Worm (Caenorhabditis elegans) whole organism, L4 larva: Measurements from ENCODE around the gene Y40B10A.9.

ENCODE experiments used
- D1046.2 ChIP-seq: fragments of 200-800 bp; sonication (Bioruptor generic); IDR thresholded peaks from 2 replicates; pipeline ENCODE4 v1.3.6; 2022; ENCODE audit warnings: missing genetic modification characterization, missing compliant biosample characterization
- F44E2.7 ChIP-seq: fragments of 200-800 bp; sonication (Bioruptor generic); IDR thresholded peaks from 2 replicates; pipeline ENCODE4 v2.1.2; 2022; ENCODE audit warnings: missing genetic modification characterization, missing compliant biosample characterization
- R02D3.7 ChIP-seq: fragments of 150-350 bp; sonication (generic microtip); optimal IDR thresholded peaks from 3 replicates; lab custom pipeline; 2014; ENCODE audit warnings: missing biosample characterization, missing genetic modification characterization
- Y105C5A.15 ChIP-seq: fragments of 200-800 bp; sonication (Bioruptor generic); IDR thresholded peaks from 2 replicates; pipeline ENCODE4 v1.3.6; 2022; ENCODE audit warnings: missing genetic modification characterization, missing compliant biosample characterization
- Y48G9A.11 ChIP-seq: fragments of 200-800 bp; sonication (Bioruptor generic); IDR thresholded peaks from 2 replicates; pipeline ENCODE4 v1.3.6; 2022; ENCODE audit warnings: missing genetic modification reagents, missing genetic modification characterization, missing compliant biosample characterization
- Y5F2A.4 ChIP-seq: fragments of 200-800 bp; sonication (Bioruptor generic); optimal IDR thresholded peaks from 2 replicates; lab custom pipeline; 2018; ENCODE audit warnings: mild to moderate bottlenecking, missing genetic modification characterization, missing compliant biosample characterization
- ama-1 ChIP-seq: fragments of 150-350 bp; optimal IDR thresholded peaks from 2 replicates; lab custom pipeline; 2014; ENCODE audit warnings: inconsistent platforms, mixed read lengths
- ceh-32 ChIP-seq: sonication (generic microtip); optimal IDR thresholded peaks from 2 replicates; lab custom pipeline; 2016; ENCODE audit warnings: mild to moderate bottlenecking, missing genetic modification characterization, missing compliant biosample characterization; ENCODE audit not compliant: poor library complexity
- ceh-62 ChIP-seq: sonication (generic microtip); optimal IDR thresholded peaks from 2 replicates; lab custom pipeline; 2017; ENCODE audit warnings: missing biosample characterization, missing genetic modification characterization
- cey-2 ChIP-seq: sonication (generic microtip); optimal IDR thresholded peaks from 3 replicates; lab custom pipeline; 2017; ENCODE audit warnings: missing genetic modification characterization, mild to moderate bottlenecking, missing compliant biosample characterization, antibody characterized with exemption, borderline replicate concordance; ENCODE audit not compliant: insufficient read depth
- daf-8 ChIP-seq: fragments of 200-800 bp; sonication (Bioruptor generic); IDR thresholded peaks from 2 replicates; pipeline ENCODE4 v1.3.6; 2022; ENCODE audit warnings: missing genetic modification characterization, missing compliant biosample characterization
- dmd-8 ChIP-seq: fragments of 200-800 bp; sonication (Bioruptor generic); IDR thresholded peaks from 2 replicates; pipeline ENCODE4 v1.3.6; 2022; ENCODE audit warnings: missing genetic modification characterization, missing compliant biosample characterization
- dve-1 ChIP-seq: sonication (generic microtip); optimal IDR thresholded peaks from 2 replicates; lab custom pipeline; 2017; ENCODE audit warnings: antibody characterized with exemption, mild to moderate bottlenecking, missing genetic modification characterization, missing compliant biosample characterization; ENCODE audit not compliant: insufficient read depth
- egl-27 ChIP-seq: sonication (generic microtip); optimal IDR thresholded peaks from 3 replicates; lab custom pipeline; 2017; ENCODE audit warnings: missing biosample characterization, missing genetic modification reagents, missing genetic modification characterization
- fos-1 ChIP-seq: fragments of 150-350 bp; optimal IDR thresholded peaks from 2 replicates; lab custom pipeline; 2014; ENCODE audit warnings: missing biosample characterization, missing genetic modification characterization
- hif-1 ChIP-seq, 2 experiments: sonication (generic microtip); optimal IDR thresholded peaks; 2 replicates each; lab custom pipeline; 2016 to 2017; ENCODE audit warnings: missing compliant biosample characterization in 2 of 2, missing genetic modification characterization in 2 of 2, missing genetic modification reagents in 2 of 2, missing genotype in 2 of 2, mild to moderate bottlenecking in 1 of 2
- lin-39 ChIP-seq: fragments of 150-350 bp; optimal IDR thresholded peaks from 2 replicates; lab custom pipeline; 2014; ENCODE audit warnings: missing biosample characterization, missing genetic modification reagents, missing genetic modification characterization
- madf-9 ChIP-seq: fragments of 200-800 bp; sonication (Bioruptor generic); conservative IDR thresholded peaks from 2 replicates; pipeline ENCODE4 v1.3.6; 2022; ENCODE audit warnings: missing genetic modification reagents, missing genetic modification characterization, missing compliant biosample characterization
- mdt-29 ChIP-seq: fragments of 200-800 bp; sonication (Bioruptor generic); IDR thresholded peaks from 2 replicates; pipeline ENCODE4 v1.3.6; 2022; ENCODE audit warnings: missing genetic modification reagents, missing genetic modification characterization, missing compliant biosample characterization
- mes-2 ChIP-seq: sonication (generic microtip); optimal IDR thresholded peaks from 2 replicates; lab custom pipeline; 2016; ENCODE audit warnings: missing genotype, mild to moderate bottlenecking, missing genetic modification characterization, missing compliant biosample characterization; ENCODE audit not compliant: poor library complexity, severe bottlenecking
- nhr-11 ChIP-seq: fragments of 150-350 bp; optimal IDR thresholded peaks from 2 replicates; lab custom pipeline; 2014; ENCODE audit warnings: missing biosample characterization, missing genetic modification characterization
- nhr-25 ChIP-seq: sonication (generic microtip); optimal IDR thresholded peaks from 2 replicates; lab custom pipeline; 2017; ENCODE audit warnings: missing genetic modification characterization, mild to moderate bottlenecking, missing compliant biosample characterization, antibody characterized with exemption, moderate library complexity, borderline replicate concordance; ENCODE audit not compliant: insufficient read depth
- nhr-48 ChIP-seq: sonication (generic microtip); optimal IDR thresholded peaks from 2 replicates; lab custom pipeline; 2016; ENCODE audit warnings: mild to moderate bottlenecking, missing genetic modification characterization, missing compliant biosample characterization
- php-3 ChIP-seq: fragments of 200-800 bp; sonication (Bioruptor generic); IDR thresholded peaks from 2 replicates; pipeline ENCODE4 v1.3.6; 2022; ENCODE audit warnings: missing genetic modification reagents, missing genetic modification characterization, missing compliant biosample characterization
- set-16 ChIP-seq: fragments of 200-800 bp; sonication (Bioruptor generic); IDR thresholded peaks from 2 replicates; pipeline ENCODE4 v1.3.6; 2022; ENCODE audit warnings: missing genetic modification reagents, missing genetic modification characterization, missing compliant biosample characterization
- skn-1 ChIP-seq: fragments of 150-350 bp; optimal IDR thresholded peaks from 2 replicates; lab custom pipeline; 2014; ENCODE audit warnings: missing biosample characterization, missing genetic modification characterization
- unc-130 ChIP-seq: sonication (generic microtip); optimal IDR thresholded peaks from 2 replicates; lab custom pipeline; 2016; ENCODE audit warnings: missing genetic modification reagents, missing genetic modification characterization, missing compliant biosample characterization
- unc-39 ChIP-seq: sonication (generic microtip); optimal IDR thresholded peaks from 2 replicates; lab custom pipeline; 2017; ENCODE audit warnings: missing biosample characterization, missing genetic modification characterization
- unc-62 ChIP-seq, 3 experiments: fragments of 150-350 bp in 1 of 3; sonication (generic microtip); optimal IDR thresholded peaks in 2 of 3; peaks in 1 of 3; 1 replicate in 1 of 3; 2 replicates in 2 of 3; lab custom pipeline; 2014 to 2017; ENCODE audit warnings: missing biosample characterization in 3 of 3, missing genetic modification characterization in 3 of 3, missing genetic modification reagents in 3 of 3, missing genotype in 1 of 3
- vab-7 ChIP-seq: fragments of 200-800 bp; sonication (Bioruptor generic); IDR thresholded peaks from 2 replicates; pipeline ENCODE4 v1.3.6; 2022; ENCODE audit warnings: missing genetic modification reagents, missing genetic modification characterization, missing compliant biosample characterization
- zip-11 ChIP-seq: fragments of 200-800 bp; sonication (Bioruptor generic); IDR thresholded peaks from 2 replicates; pipeline ENCODE4 v1.3.6; 2022; ENCODE audit warnings: missing genetic modification characterization, missing compliant biosample characterization

Gene Y40B10A.9

ce11 chrV:2035545-2035944 is 37.2 kb downstream of the Y40B10A.9 start, which contains the start of gene srab-23:
srab-23 (minus strand) TSS chrV:2035645.
- TF ChIP-seq ceh-32 (tag; lab: Kevin White, UChicago) (no peak), skn-1 (tag; lab: Kevin White, UChicago) (no peak), unc-39 (tag; lab: Kevin White, UChicago) (no peak), fos-1 (tag; lab: Kevin White, UChicago) (no peak), R02D3.7 (tag; lab: Kevin White, UChicago) (no peak), dmd-8 (GFP tag; lab: Robert Waterston, UW) (no peak), nhr-48 (tag; lab: Kevin White, UChicago) (no peak), mdt-29 (GFP tag; lab: Robert Waterston, UW) (no peak), zip-11 (GFP tag; lab: Robert Waterston, UW) (no peak), Y105C5A.15 (no peak), Y5F2A.4 (GFP tag; lab: Kevin White, UChicago) (no peak), php-3 (no peak), Y48G9A.11 (GFP tag; lab: Robert Waterston, UW) (no peak), D1046.2 (GFP tag; lab: Robert Waterston, UW) (no peak), madf-9 (GFP tag; lab: Robert Waterston, UW) (no peak), unc-130 (GFP tag; lab: Kevin White, UChicago) (no peak), cey-2 (no peak), vab-7 (GFP tag; lab: Robert Waterston, UW) (no peak), ama-1 (lab: Kevin White, UChicago) (no peak)

- peak in 1 of 2 experiments; percentile 33 for TF ChIP-seq unc-62 (GFP tag; optimal IDR thresholded peaks at IDR 0.05 in 1 of 2; lab: Kevin White, UChicago)
- TF ChIP-seq unc-62 (tag; optimal IDR thresholded peaks at IDR 0.05; lab: Kevin White, UChicago): no peak
- TF ChIP-seq mes-2 (tag; lab: Kevin White, UChicago): no peak
- no peak for TF ChIP-seq lin-39
- TF ChIP-seq daf-8 (GFP tag; lab: Robert Waterston, UW): no peak
- no peak for TF ChIP-seq nhr-25 (tag; lab: Kevin White, UChicago)
Observed at ce11 chrV:2031454-2031853, 41.3 kb downstream of the Y40B10A.9 start, which contains the start of gene hil-6. hil-6 (minus strand) TSS chrV:2031554.

- TF ChIP-seq unc-62 (GFP tag; optimal IDR thresholded peaks at IDR 0.05 in 1 of 2; lab: Kevin White, UChicago): peak in 1 of 2 experiments; percentile 43
- TF ChIP-seq unc-62 (tag; optimal IDR thresholded peaks at IDR 0.05; lab: Kevin White, UChicago): no peak
- TF ChIP-seq hif-1 (tag; optimal IDR thresholded peaks at IDR 0.05; lab: Kevin White, UChicago): no peak
- TF ChIP-seq set-16 (GFP tag; lab: Robert Waterston, UW): peak; percentile 75
Observed at ce11 chrV:2030661-2031060, 42.0 kb downstream of the Y40B10A.9 start.

ce11 chrV:2029877-2030276 is 42.8 kb downstream of the Y40B10A.9 start, which contains the start of gene F59A7.12:
F59A7.12 (plus strand) TSS chrV:2030177.
- TF ChIP-seq vab-7 (GFP tag; lab: Robert Waterston, UW) (no peak), set-16 (GFP tag; lab: Robert Waterston, UW) (peak; percentile 62)

ce11 chrV:2027787-2028186 is 44.9 kb downstream of the Y40B10A.9 start, which contains the start of gene srab-13:
srab-13 (minus strand) TSS chrV:2027887.
- TF ChIP-seq nhr-11 (tag; lab: Kevin White, UChicago) (no peak), dve-1 (tag; lab: Kevin White, UChicago) (no peak), F44E2.7 (GFP tag; lab: Robert Waterston, UW) (no peak), ceh-62 (tag; lab: Kevin White, UChicago) (no peak), egl-27 (tag; lab: Kevin White, UChicago) (no peak), dmd-8 (GFP tag; lab: Robert Waterston, UW) (no peak), R02D3.7 (tag; lab: Kevin White, UChicago) (no peak)
